Fruit fly (Drosophila melanogaster) whole organism, embryonic: ENCODE measurements around the gene PsGEF.

Experiments
- Antp ChIP-seq: fragments of 200-800 bp; sonication (Bioruptor generic); optimal IDR thresholded peaks from 3 replicates; lab custom pipeline; 2016; ENCODE audit warnings: missing biosample characterization, missing genetic modification characterization
- Atf6 ChIP-seq: fragments of 200-800 bp; sonication (Bioruptor generic); IDR thresholded peaks from 2 replicates; pipeline ENCODE4 v1.3.6; 2022; ENCODE audit warnings: missing biosample characterization, missing genetic modification characterization
- Blimp-1 ChIP-seq: fragments of 200-800 bp; sonication (Bioruptor generic); optimal IDR thresholded peaks from 3 replicates; lab custom pipeline; 2018; ENCODE audit warnings: missing biosample characterization, missing genetic modification characterization, mild to moderate bottlenecking, moderate library complexity, missing genetic modification reagents
- CG10565 ChIP-seq: fragments of 200-800 bp; sonication (Bioruptor generic); optimal IDR thresholded peaks from 3 replicates; lab custom pipeline; 2016; ENCODE audit warnings: missing biosample characterization, mild to moderate bottlenecking, missing genetic modification characterization
- CG12071 ChIP-seq: fragments of 200-800 bp; sonication (Bioruptor generic); optimal IDR thresholded peaks from 3 replicates; lab custom pipeline; 2018; ENCODE audit warnings: missing biosample characterization, mild to moderate bottlenecking, missing genetic modification characterization
- CG14441 ChIP-seq: fragments of 200-800 bp; sonication (Bioruptor generic); IDR thresholded peaks from 2 replicates; pipeline ENCODE4 v1.3.6; 2022; ENCODE audit warnings: missing biosample characterization, missing genetic modification characterization
- CG1603 ChIP-seq: fragments of 200-800 bp; sonication (Bioruptor generic); optimal IDR thresholded peaks from 2 replicates; lab custom pipeline; 2019; ENCODE audit warnings: missing biosample characterization, mild to moderate bottlenecking, missing genetic modification characterization, moderate library complexity
- CG2199 ChIP-seq: fragments of 200-800 bp; sonication (Bioruptor generic); IDR thresholded peaks from 3 replicates; pipeline ENCODE4 v1.3.6; 2022; ENCODE audit warnings: missing biosample characterization, missing genetic modification characterization
- CG2678 ChIP-seq: fragments of 200-800 bp; sonication (Bioruptor generic); optimal IDR thresholded peaks from 3 replicates; lab custom pipeline; 2019; ENCODE audit warnings: missing biosample characterization, mild to moderate bottlenecking, missing genetic modification characterization, moderate library complexity
- CG4404 ChIP-seq: fragments of 200-800 bp; sonication (Bioruptor generic); IDR thresholded peaks from 2 replicates; pipeline ENCODE4 v1.3.6; 2022; ENCODE audit warnings: missing biosample characterization, missing genetic modification characterization
- CG6689 ChIP-seq: fragments of 200-800 bp; sonication (Bioruptor generic); IDR thresholded peaks from 2 replicates; pipeline ENCODE4 v1.3.6; 2022; ENCODE audit warnings: missing biosample characterization, missing genetic modification characterization
- CG8290 ChIP-seq, 3 experiments: fragments of 200-800 bp; sonication (Bioruptor generic); optimal IDR thresholded peaks; 2 replicates each; lab custom pipeline; 2016 to 2019; ENCODE audit warnings: missing biosample characterization in 3 of 3, missing genetic modification characterization in 3 of 3, mild to moderate bottlenecking in 2 of 3, moderate library complexity in 1 of 3
- Drgx ChIP-seq: fragments of 200-800 bp; sonication (Bioruptor generic); IDR thresholded peaks from 2 replicates; pipeline ENCODE4 v1.3.6; 2022; ENCODE audit warnings: missing biosample characterization, missing genetic modification characterization
- ERR ChIP-seq: fragments of 200-800 bp; sonication (Bioruptor generic); optimal IDR thresholded peaks from 2 replicates; lab custom pipeline; 2016; ENCODE audit warnings: missing biosample characterization, missing genetic modification characterization
- Eip74EF ChIP-seq, 2 experiments: fragments of 200-800 bp in 1 of 2; fragments of >200 bp in 1 of 2; sonication (Bioruptor generic) in 1 of 2; optimal IDR thresholded peaks; 2 replicates each; lab custom pipeline; 2017 to 2019; ENCODE audit warnings: missing biosample characterization in 2 of 2, missing genetic modification characterization in 2 of 2, mild to moderate bottlenecking in 1 of 2, moderate library complexity in 1 of 2
- Ets65A ChIP-seq: fragments of 200-800 bp; sonication (Bioruptor generic); peaks from one replicate; lab custom pipeline; 2016; ENCODE audit warnings: missing biosample characterization, missing genetic modification characterization
- HmgD ChIP-seq: fragments of 200-800 bp; sonication (Bioruptor generic); optimal IDR thresholded peaks from 3 replicates; lab custom pipeline; 2016; ENCODE audit warnings: missing biosample characterization, missing genetic modification characterization
- Lim3 ChIP-seq: fragments of 200-800 bp; sonication (Bioruptor generic); IDR thresholded peaks from 2 replicates; pipeline ENCODE4 v1.3.6; 2022; ENCODE audit warnings: missing biosample characterization, missing genetic modification characterization
- Med ChIP-seq: fragments of 200-800 bp; sonication (Bioruptor generic); peaks from one replicate; lab custom pipeline; 2016; ENCODE audit warnings: missing biosample characterization, missing genetic modification characterization, mild to moderate bottlenecking, inconsistent platforms, moderate library complexity
- Opbp ChIP-seq: fragments of 200-800 bp; sonication (Bioruptor generic); IDR thresholded peaks from 3 replicates; pipeline ENCODE4 v1.3.6; 2022; ENCODE audit warnings: missing biosample characterization, missing genetic modification characterization; ENCODE audit not compliant: partially characterized antibody
- Pdp1 ChIP-seq, 2 experiments: fragments of 200-800 bp; sonication (Bioruptor generic); optimal IDR thresholded peaks; 3 replicates each; lab custom pipeline; 2016; ENCODE audit warnings: missing biosample characterization in 2 of 2, missing genetic modification characterization in 2 of 2, mild to moderate bottlenecking in 1 of 2, moderate library complexity in 1 of 2
- Rfx ChIP-seq: fragments of 200-800 bp; sonication (Bioruptor generic); IDR thresholded peaks from 2 replicates; pipeline ENCODE4 v1.3.6; 2022; ENCODE audit warnings: missing biosample characterization, missing genetic modification characterization
- Stat92E ChIP-seq, 3 experiments: fragments of >200 bp in 2 of 3; fragments of 200-800 bp in 1 of 3; sonication (Bioruptor generic) in 1 of 3; optimal IDR thresholded peaks; 2 replicates each; lab custom pipeline; 2017 to 2019; ENCODE audit warnings: missing biosample characterization in 3 of 3, missing genetic modification characterization in 3 of 3, mild to moderate bottlenecking in 1 of 3, moderate library complexity in 1 of 3
- Xrp1 ChIP-seq: fragments of 200-800 bp; sonication (Bioruptor generic); IDR thresholded peaks from 2 replicates; pipeline ENCODE4 v1.3.6; 2022; ENCODE audit warnings: missing biosample characterization, missing genetic modification characterization
- bsh ChIP-seq, 2 experiments: fragments of 200-800 bp; sonication (Bioruptor generic); optimal IDR thresholded peaks; 2 replicates each; lab custom pipeline; 2017 to 2018; ENCODE audit warnings: mild to moderate bottlenecking in 2 of 2, missing biosample characterization in 2 of 2, missing genetic modification characterization in 2 of 2, moderate library complexity in 1 of 2
- chinmo ChIP-seq: fragments of 200-800 bp; sonication (Bioruptor generic); IDR thresholded peaks from 4 replicates; pipeline ENCODE4 v1.3.6; 2022; ENCODE audit warnings: missing biosample characterization, missing genetic modification characterization; ENCODE audit not compliant: partially characterized antibody
- chn ChIP-seq: fragments of 200-800 bp; sonication (Bioruptor generic); optimal IDR thresholded peaks from 2 replicates; lab custom pipeline; 2016; ENCODE audit warnings: missing biosample characterization, missing genetic modification characterization
- ci ChIP-seq: fragments of 200-800 bp; sonication (Bioruptor generic); IDR thresholded peaks from 3 replicates; pipeline ENCODE4 v1.3.6; 2022; ENCODE audit warnings: missing biosample characterization, missing genetic modification characterization
- corto ChIP-seq: fragments of 200-800 bp; sonication (Bioruptor generic); optimal IDR thresholded peaks from 2 replicates; lab custom pipeline; 2016; ENCODE audit warnings: missing biosample characterization, mild to moderate bottlenecking, missing genetic modification characterization, moderate library complexity
- gcm ChIP-seq: fragments of 200-800 bp; sonication (Bioruptor generic); optimal IDR thresholded peaks from 2 replicates; lab custom pipeline; 2019; ENCODE audit warnings: missing biosample characterization, mild to moderate bottlenecking, missing genetic modification characterization, moderate library complexity
- hkb ChIP-seq, 2 experiments: fragments of 200-800 bp in 1 of 2; fragments of >200 bp in 1 of 2; sonication (Bioruptor generic) in 1 of 2; IDR thresholded peaks in 1 of 2; optimal IDR thresholded peaks in 1 of 2; 2 replicates each; pipeline versions ENCODE4 v1.3.6 to Lab custom; 2017 to 2022; ENCODE audit warnings: missing biosample characterization in 1 of 2, missing genetic modification characterization in 1 of 2
- jing ChIP-seq: fragments of 200-800 bp; sonication (Bioruptor generic); optimal IDR thresholded peaks from 2 replicates; lab custom pipeline; 2018; ENCODE audit warnings: missing biosample characterization, mild to moderate bottlenecking, missing genetic modification characterization
- kni ChIP-seq: fragments of 200-800 bp; sonication (Bioruptor generic); optimal IDR thresholded peaks from 3 replicates; lab custom pipeline; 2017; ENCODE audit warnings: mild to moderate bottlenecking, missing biosample characterization, missing genetic modification reagents, missing genetic modification characterization
- nmo ChIP-seq: fragments of 200-800 bp; sonication (Bioruptor generic); optimal IDR thresholded peaks from 2 replicates; lab custom pipeline; 2018; ENCODE audit warnings: missing biosample characterization, mild to moderate bottlenecking, missing genetic modification characterization, moderate library complexity
- pho ChIP-seq: fragments of 200-800 bp; sonication (Bioruptor generic); optimal IDR thresholded peaks from 2 replicates; lab custom pipeline; 2016; ENCODE audit warnings: missing biosample characterization, missing genetic modification characterization
- phol ChIP-seq: fragments of 200-800 bp; sonication (Bioruptor generic); optimal IDR thresholded peaks from 3 replicates; lab custom pipeline; 2018; ENCODE audit warnings: missing biosample characterization, mild to moderate bottlenecking, missing genetic modification characterization, moderate library complexity
- rib ChIP-seq: fragments of 200-800 bp; sonication (Bioruptor generic); IDR thresholded peaks from 2 replicates; pipeline ENCODE4 v1.3.6; 2022; ENCODE audit warnings: missing biosample characterization, missing genetic modification characterization
- salm ChIP-seq: fragments of 200-800 bp; sonication (Bioruptor generic); optimal IDR thresholded peaks from 2 replicates; lab custom pipeline; 2018; ENCODE audit warnings: missing biosample characterization, mild to moderate bottlenecking, missing genetic modification characterization
- sens ChIP-seq: fragments of 200-800 bp; sonication (Bioruptor generic); peaks from one replicate; lab custom pipeline; 2016; ENCODE audit warnings: missing biosample characterization, missing genetic modification characterization
- sisA ChIP-seq: fragments of 200-800 bp; sonication (Bioruptor generic); IDR thresholded peaks from 2 replicates; pipeline ENCODE4 v1.3.6; 2022; ENCODE audit warnings: missing biosample characterization, missing genetic modification characterization
- slou ChIP-seq: fragments of 200-800 bp; sonication (Bioruptor generic); optimal IDR thresholded peaks from 3 replicates; lab custom pipeline; 2016; ENCODE audit warnings: missing biosample characterization, missing genetic modification characterization
- unpg ChIP-seq: fragments of 200-800 bp; sonication (Bioruptor generic); optimal IDR thresholded peaks from 3 replicates; lab custom pipeline; 2018; ENCODE audit warnings: missing biosample characterization, mild to moderate bottlenecking, missing genetic modification characterization, moderate library complexity
- vvl ChIP-seq: fragments of 200-800 bp; sonication (Bioruptor generic); IDR thresholded peaks from 2 replicates; pipeline ENCODE4 v1.3.6; 2022; ENCODE audit warnings: missing biosample characterization, missing genetic modification characterization

PsGEF gene

DNA sequence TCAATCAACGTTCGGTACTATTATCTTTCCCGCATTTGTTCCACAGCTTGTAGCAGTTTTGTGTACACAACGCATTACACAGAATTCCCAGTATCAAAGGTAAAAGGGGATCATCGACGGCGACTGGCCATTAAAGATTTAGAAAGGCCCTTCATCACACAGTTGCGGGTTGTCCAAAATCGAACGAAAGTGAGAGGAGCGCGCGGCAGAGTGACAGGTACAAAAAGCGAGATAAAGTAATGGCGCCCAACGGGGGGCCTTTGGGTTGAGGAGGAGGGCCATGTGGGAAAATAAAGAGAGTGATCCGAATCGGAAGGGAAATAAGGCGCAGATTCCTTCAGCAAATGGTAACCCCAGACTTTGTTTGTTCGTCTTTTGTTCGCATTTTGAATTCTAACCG is 23.7 kb downstream of the PsGEF start:
- TF ChIP-seq salm (tag; lab: Kevin White, UChicago): no peak
- TF ChIP-seq gcm (GFP tag; lab: Kevin White, UChicago): peak; percentile 10
- no peak for TF ChIP-seq Opbp (GFP tag; lab: Robert Waterston, UW)
- TF ChIP-seq Stat92E (GFP tag; optimal IDR thresholded peaks at IDR 0.05; lab: Kevin White, UChicago): peak in 1 of 3 experiments; percentile 49
- no peak for TF ChIP-seq Eip74EF (GFP tag; optimal IDR thresholded peaks at IDR 0.05; lab: Kevin White, UChicago)
- TF ChIP-seq Blimp-1 (GFP tag; lab: Kevin White, UChicago): peak; percentile 93
- peak; percentile 61 for TF ChIP-seq Ets65A (GFP tag; lab: Kevin White, UChicago)
- TF ChIP-seq, all 482 proteins: peak for 4

DNA sequence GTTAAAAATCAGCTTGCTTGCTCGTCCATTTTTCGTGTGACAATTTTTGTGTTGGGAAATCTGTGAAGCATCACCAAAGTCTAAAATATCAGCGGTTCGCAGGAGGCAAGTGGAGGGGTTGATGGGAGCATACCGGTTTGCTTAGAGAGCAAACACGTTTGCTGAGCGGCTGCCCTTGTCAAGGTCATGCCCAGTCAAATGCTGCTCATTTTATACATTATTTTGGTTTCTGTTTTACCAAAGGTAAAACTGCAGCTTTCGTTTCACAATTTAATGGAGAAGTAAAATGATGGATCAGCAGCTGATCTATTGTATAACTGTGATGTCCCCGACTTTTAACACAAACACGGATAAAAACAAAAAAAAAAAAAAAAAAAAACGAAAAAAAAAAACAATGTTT is 25.1 kb downstream of the PsGEF start:
- TF ChIP-seq sens (peak; percentile 52), chinmo (GFP tag; lab: Robert Waterston, UW) (0 out of 4 replicates have a peak, but pooled peaks have one; percentile 57), ERR (GFP tag; lab: Kevin White, UChicago) (peak; percentile 50), unpg (GFP tag; lab: Kevin White, UChicago) (no peak), kni (GFP tag; lab: Kevin White, UChicago) (no peak), Pdp1 (GFP tag; optimal IDR thresholded peaks at IDR 0.05; lab: Kevin White, UChicago) (peak in 1 of 2 experiments; percentile 14), Antp (GFP tag; lab: Kevin White, UChicago) (no peak), CG12071 (no peak), Med (GFP tag; lab: Kevin White, UChicago) (peak; percentile 18)

DNA sequence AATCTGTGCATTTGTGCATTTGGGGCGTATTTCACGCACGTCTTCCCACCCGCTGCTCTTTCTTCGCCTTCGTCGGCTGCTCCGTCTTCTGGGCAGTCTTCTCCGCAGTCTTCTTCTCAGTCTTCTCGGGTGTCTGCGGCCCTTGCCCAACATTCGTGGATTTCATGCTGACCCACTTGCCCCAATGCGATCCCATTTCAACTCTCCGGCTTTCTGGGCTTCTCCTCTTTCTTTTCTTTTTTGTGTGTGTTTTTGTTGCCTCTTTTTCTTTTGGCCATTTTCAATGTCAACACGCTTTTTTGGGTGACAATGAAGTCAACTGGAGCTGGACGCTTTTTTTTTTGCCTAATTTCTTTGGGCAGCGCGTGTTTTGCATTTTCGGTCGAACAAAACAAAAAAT is 26.5 kb downstream of the PsGEF start:
- TF ChIP-seq jing (GFP tag; lab: Kevin White, UChicago) (no peak), vvl (GFP tag; lab: Robert Waterston, UW) (peak; percentile 32; the same call in 1 of the 2 replicates), Ets65A (GFP tag; lab: Kevin White, UChicago) (peak; percentile 23), CG4404 (GFP tag; lab: Robert Waterston, UW) (no peak)
- TF ChIP-seq, all 482 proteins: peak for 2

DNA sequence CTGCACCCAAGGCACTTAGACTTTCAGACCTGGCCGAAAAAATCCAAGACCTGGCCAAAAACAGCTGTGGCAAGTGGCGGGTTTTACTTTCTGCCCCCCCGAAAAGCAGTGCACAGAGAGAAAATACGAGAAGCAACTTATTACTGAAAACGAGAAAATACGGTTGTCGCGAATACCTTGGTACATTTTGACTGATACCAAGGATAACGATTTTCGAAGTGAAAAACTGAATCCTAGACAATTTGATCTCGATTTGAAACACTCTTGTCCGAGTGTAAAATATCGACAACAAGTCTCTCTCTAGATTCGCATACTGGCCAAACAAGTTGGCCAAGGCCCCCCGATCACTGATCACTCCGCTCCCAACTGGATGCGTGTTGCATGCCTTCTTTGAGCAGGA is 27.6 kb downstream of the PsGEF start:
- TF ChIP-seq sisA (GFP tag; lab: Robert Waterston, UW): peak; percentile 62
- peak; percentile 4 for TF ChIP-seq nmo
- peak; percentile 17 for TF ChIP-seq unpg (GFP tag; lab: Kevin White, UChicago)
- peak; percentile 62; the same call in 1 of the 3 replicates for TF ChIP-seq ci (GFP tag; lab: Robert Waterston, UW)
- peak; percentile 34 for TF ChIP-seq corto (GFP tag; lab: Kevin White, UChicago)
- TF ChIP-seq hkb (optimal IDR thresholded peaks at IDR 0.05; lab: Kevin White, UChicago): no peak
- peak; percentile 55 for TF ChIP-seq hkb (GFP tag; IDR thresholded peaks at IDR 0.05; lab: Robert Waterston, UW)
- no peak for TF ChIP-seq chn (GFP tag; lab: Kevin White, UChicago)
- TF ChIP-seq Atf6 (GFP tag; lab: Robert Waterston, UW): no peak
- TF ChIP-seq CG8290 (GFP tag; optimal IDR thresholded peaks at IDR 0.05; lab: Kevin White, UChicago): no peak
- peak in 1 of 2 experiments; percentile 4 for TF ChIP-seq CG8290 (tag; optimal IDR thresholded peaks at IDR 0.05; lab: Kevin White, UChicago)
- peak; percentile 96 for TF ChIP-seq Drgx (GFP tag; lab: Robert Waterston, UW)
- TF ChIP-seq HmgD (GFP tag; lab: Kevin White, UChicago): no peak
- TF ChIP-seq CG10565 (GFP tag; lab: Kevin White, UChicago): no peak
- peak; percentile 11 to 88 for TF ChIP-seq bsh (GFP tag; optimal IDR thresholded peaks at IDR 0.05; lab: Kevin White, UChicago)
- peak; percentile 9 for TF ChIP-seq phol (tag; lab: Kevin White, UChicago)
- peak; percentile 27 for TF ChIP-seq CG2678
- TF ChIP-seq CG2199 (GFP tag; lab: Robert Waterston, UW): no peak
- no peak for TF ChIP-seq Lim3 (GFP tag; lab: Robert Waterston, UW)
- no peak for TF ChIP-seq rib (GFP tag; lab: Robert Waterston, UW)
- peak; percentile 49 for TF ChIP-seq sens
- peak; percentile 35; the same call in 1 of the 2 replicates for TF ChIP-seq CG6689 (GFP tag; lab: Robert Waterston, UW)
- peak; percentile 44 for TF ChIP-seq CG1603 (tag; lab: Kevin White, UChicago)
- TF ChIP-seq slou: no peak
- peak; percentile 85 for TF ChIP-seq Med (GFP tag; lab: Kevin White, UChicago)
- TF ChIP-seq Xrp1: peak; percentile 18; the same call in 1 of the 2 replicates
- no peak for TF ChIP-seq pho (GFP tag; lab: Kevin White, UChicago)
- 0 out of 2 replicates have a peak, but pooled peaks have one; percentile 25 for TF ChIP-seq CG14441 (GFP tag; lab: Robert Waterston, UW)
- peak; percentile 48; the same call in 1 of the 2 replicates for TF ChIP-seq Rfx (GFP tag; lab: Robert Waterston, UW)
